Fruit fly (Drosophila melanogaster): ENCODE results near the gene CCKLR-17D3.

The CCKLR-17D3 gene

dm6 chrX:18783417-18784123 lies 9.7 kb upstream of the CCKLR-17D3 start, which contains the start of gene CG18259 (continued):
- TF ChIP-seq hbn (GFP tag; IDR thresholded peaks at IDR 0.05; ENCODE audit: partially characterized antibody) (peak; percentile 71), slp2 (GFP tag; optimal IDR thresholded peaks at IDR 0.05) (no peak), E2f1 (GFP tag; IDR thresholded peaks at IDR 0.05) (no peak), Stat92E (GFP tag; optimal IDR thresholded peaks at IDR 0.05) (no peak), sqz (GFP tag; optimal IDR thresholded peaks at IDR 0.05) (peak; percentile 59), Fer2 (tag; optimal IDR thresholded peaks at IDR 0.05) (no peak), CG8765 (GFP tag; IDR thresholded peaks at IDR 0.05) (no peak), dan (GFP tag; IDR thresholded peaks at IDR 0.05) (no peak), CG13894 (tag; optimal IDR thresholded peaks at IDR 0.05) (no peak), toy (GFP tag; IDR thresholded peaks at IDR 0.05) (no peak), CG3847 (GFP tag; IDR thresholded peaks at IDR 0.05) (peak; percentile 46), al (GFP tag; IDR thresholded peaks at IDR 0.05) (no peak), CG11560 (tag; IDR thresholded peaks at IDR 0.05) (no peak), row (GFP tag; IDR thresholded peaks at IDR 0.05) (peak; percentile 84), CG10321 (GFP tag; IDR thresholded peaks at IDR 0.05) (no peak), CG31224 (GFP tag; IDR thresholded peaks at IDR 0.05) (no peak), GATAe (GFP tag; conservative IDR thresholded peaks at IDR 0.05) (no peak), CG34376 (GFP tag; optimal IDR thresholded peaks at IDR 0.05) (no peak), CG1647 (GFP tag; optimal IDR thresholded peaks at IDR 0.05) (no peak), danr (GFP tag; IDR thresholded peaks at IDR 0.05) (no peak), corto (GFP tag; optimal IDR thresholded peaks at IDR 0.05) (no peak), Ravus (GFP tag; IDR thresholded peaks at IDR 0.05) (no peak), nerfin-1 (tag; optimal IDR thresholded peaks at IDR 0.05) (no peak), gro (GFP tag; optimal IDR thresholded peaks at IDR 0.05) (no peak), CG17802 (tag; optimal IDR thresholded peaks at IDR 0.05) (peak; percentile 66), Ets97D (GFP tag; optimal IDR thresholded peaks at IDR 0.05) (peak; percentile 57), nom (GFP tag; optimal IDR thresholded peaks at IDR 0.05) (no peak), CG7556 (GFP tag; optimal IDR thresholded peaks at IDR 0.05) (no peak), CG10267 (tag; optimal IDR thresholded peaks at IDR 0.05) (peak; percentile 20), ase (GFP tag; IDR thresholded peaks at IDR 0.05) (no peak), CG16815 (GFP tag; optimal IDR thresholded peaks at IDR 0.05) (no peak), CG1529 (GFP tag; optimal IDR thresholded peaks at IDR 0.05) (no peak), vfl (GFP tag; optimal IDR thresholded peaks at IDR 0.05) (no peak), trem (tag; optimal IDR thresholded peaks at IDR 0.05) (peak; percentile 35), wdn (GFP tag; IDR thresholded peaks at IDR 0.05) (no peak), HmgZ (tag; optimal IDR thresholded peaks at IDR 0.05) (peak; percentile 29), gce (GFP tag; IDR thresholded peaks at IDR 0.05) (no peak), CG2678 (tag; optimal IDR thresholded peaks at IDR 0.05) (no peak), crc (GFP tag; optimal IDR thresholded peaks at IDR 0.05) (no peak), Gug (GFP tag; IDR thresholded peaks at IDR 0.05) (no peak), pzg (GFP tag; optimal IDR thresholded peaks at IDR 0.05) (peak; percentile 74), CG14710 (tag; optimal IDR thresholded peaks at IDR 0.05) (peak; percentile 68), Dbx (GFP tag; IDR thresholded peaks at IDR 0.05) (no peak), CG15479 (GFP tag; optimal IDR thresholded peaks at IDR 0.05) (peak; percentile 9), hkb (optimal IDR thresholded peaks at IDR 0.05) (peak; percentile 12), hkb (GFP tag; IDR thresholded peaks at IDR 0.05) (no peak), odd (GFP tag; optimal IDR thresholded peaks at IDR 0.05) (no peak), fd102C (GFP tag; optimal IDR thresholded peaks at IDR 0.05) (no peak), sens-2 (GFP tag; IDR thresholded peaks at IDR 0.05) (no peak), CG1233 (GFP tag; optimal IDR thresholded peaks at IDR 0.05) (no peak), CTCF (GFP tag; optimal IDR thresholded peaks at IDR 0.05) (no peak), NfI (GFP tag; optimal IDR thresholded peaks at IDR 0.05) (no peak)

Data from whole organism, embryonic.